Worm (Caenorhabditis elegans) whole organism, midembryonic: Measurements from ENCODE around the gene Y37E11AM.4.

Source experiments
- cog-1 ChIP-seq: sonication (generic microtip); optimal IDR thresholded peaks from 2 replicates; lab custom pipeline; 2016; ENCODE audit warnings: missing genetic modification characterization, missing compliant biosample characterization
- flt-1 ChIP-seq: fragments of 200-800 bp; sonication (Bioruptor generic); IDR thresholded peaks from 2 replicates; pipeline ENCODE4 v1.3.6; 2022; ENCODE audit warnings: missing genetic modification characterization, missing compliant biosample characterization
- klf-2 ChIP-seq: fragments of 200-800 bp; sonication (Bioruptor generic); conservative IDR thresholded peaks from 2 replicates; pipeline ENCODE4 v1.3.6; 2022; ENCODE audit warnings: missing genetic modification reagents, missing genetic modification characterization, missing compliant biosample characterization
- med-1 ChIP-seq: sonication (generic microtip); optimal IDR thresholded peaks from 2 replicates; lab custom pipeline; 2017; ENCODE audit warnings: missing genetic modification characterization, mild to moderate bottlenecking, missing compliant biosample characterization, antibody characterized with exemption, missing genetic modification reagents; ENCODE audit not compliant: insufficient read depth
- ref-1 ChIP-seq: fragments of 200-800 bp; sonication (Bioruptor generic); conservative IDR thresholded peaks from 2 replicates; pipeline ENCODE4 v1.3.6; 2022; ENCODE audit warnings: missing genetic modification reagents, missing genetic modification characterization, missing compliant biosample characterization
- tab-1 ChIP-seq: fragments of 200-800 bp; sonication (Bioruptor generic); IDR thresholded peaks from 2 replicates; pipeline ENCODE4 v1.3.6; 2022; ENCODE audit warnings: missing genetic modification characterization, missing compliant biosample characterization
- ztf-23 ChIP-seq: fragments of 200-800 bp; sonication (Bioruptor generic); IDR thresholded peaks from 2 replicates; pipeline ENCODE4 v1.3.6; 2022; ENCODE audit warnings: missing genetic modification reagents, missing genetic modification characterization, missing compliant biosample characterization
- ztf-29 ChIP-seq: fragments of 200-800 bp; sonication (Bioruptor generic); IDR thresholded peaks from 2 replicates; pipeline ENCODE4 v1.3.6; 2022; ENCODE audit warnings: missing genetic modification reagents, missing genetic modification characterization, missing compliant biosample characterization

- TF ChIP-seq cog-1 (tag; lab: Kevin White, UChicago) = no peak
- no peak for TF ChIP-seq ref-1 (GFP tag; lab: Robert Waterston, UW)
- TF ChIP-seq ztf-23 = no peak
- TF ChIP-seq tab-1 = no peak
- TF ChIP-seq flt-1 = no peak
- no peak for TF ChIP-seq ztf-29 (GFP tag; lab: Robert Waterston, UW)
- no peak for TF ChIP-seq med-1
- no peak for TF ChIP-seq klf-2
Observed at ce11 chrIV:3755355-3755754, 32.8 kb upstream of the Y37E11AM.4 start, which contains the start of gene Y37E11AR.7.
